Fruit fly (Drosophila melanogaster) whole organism, adult: ENCODE measurements around the gene TotF.

Source experiments
- CG11617 ChIP-seq: fragments of 200-800 bp; sonication (Bioruptor generic); optimal IDR thresholded peaks from 2 replicates; lab custom pipeline; 2017; ENCODE audit warnings: mild to moderate bottlenecking, missing biosample characterization, missing genetic modification reagents, missing genetic modification characterization
- CG33017 ChIP-seq: fragments of 200-800 bp; sonication (Bioruptor generic); optimal IDR thresholded peaks from 2 replicates; lab custom pipeline; 2018; ENCODE audit warnings: missing biosample characterization, mild to moderate bottlenecking, missing genetic modification characterization, moderate library complexity
- CG7045 ChIP-seq: fragments of 200-800 bp; sonication (Bioruptor generic); optimal IDR thresholded peaks from 2 replicates; lab custom pipeline; 2017; ENCODE audit warnings: missing biosample characterization, mild to moderate bottlenecking, missing genetic modification characterization
- bab1 ChIP-seq: fragments of 200-800 bp; sonication (Bioruptor generic); optimal IDR thresholded peaks from 3 replicates; lab custom pipeline; 2019; ENCODE audit warnings: missing biosample characterization, mild to moderate bottlenecking, missing genetic modification characterization, moderate library complexity
- cic ChIP-seq: fragments of 200-800 bp; sonication (Bioruptor generic); optimal IDR thresholded peaks from 2 replicates; lab custom pipeline; 2017; ENCODE audit warnings: missing biosample characterization, mild to moderate bottlenecking, missing genetic modification characterization, moderate library complexity
- cnc ChIP-seq, 2 experiments: fragments of >200 bp; optimal IDR thresholded peaks; 2 replicates each; lab custom pipeline; 2017
- kay ChIP-seq: fragments of 200-800 bp; sonication (Bioruptor generic); peaks from one replicate; lab custom pipeline; 2016; ENCODE audit warnings: missing biosample characterization, missing genetic modification characterization, borderline replicate concordance
- ovo ChIP-seq: fragments of 200-800 bp; sonication (Bioruptor generic); optimal IDR thresholded peaks from 2 replicates; lab custom pipeline; 2016; ENCODE audit warnings: missing biosample characterization, missing genetic modification characterization
- tj ChIP-seq: fragments of 200-800 bp; sonication (Bioruptor generic); optimal IDR thresholded peaks from 3 replicates; lab custom pipeline; 2017; ENCODE audit warnings: missing biosample characterization, mild to moderate bottlenecking, missing genetic modification characterization, moderate library complexity

DNA sequence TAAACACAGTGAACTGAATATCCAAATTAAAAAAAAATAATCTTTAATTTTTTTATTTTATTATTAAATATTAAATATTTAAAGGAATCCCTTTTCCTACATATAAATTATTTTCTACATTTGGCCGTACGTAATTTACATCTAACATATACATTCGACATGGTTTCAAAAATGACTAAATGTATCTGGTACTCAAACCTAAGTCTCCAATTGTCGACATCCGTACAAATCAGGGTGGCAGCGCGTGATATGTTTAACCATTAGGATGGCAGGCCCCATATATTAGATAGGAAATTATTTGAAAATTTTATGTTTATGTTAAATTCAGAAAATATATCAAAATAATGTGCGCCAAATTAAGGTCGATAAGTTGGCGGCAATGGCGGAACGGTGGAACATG is 3.0 kb upstream of the TotF start:
- no peak for TF ChIP-seq CG33017 (tag; lab: Kevin White, UChicago)
- TF ChIP-seq kay (GFP tag; lab: Kevin White, UChicago): no peak
- no peak for TF ChIP-seq ovo (GFP tag; lab: Kevin White, UChicago)
- no peak for TF ChIP-seq bab1 (GFP tag; lab: Kevin White, UChicago)
- no peak for TF ChIP-seq CG7045 (GFP tag; lab: Kevin White, UChicago)
- TF ChIP-seq cic: no peak
- TF ChIP-seq CG11617 (GFP tag; lab: Kevin White, UChicago): no peak
- TF ChIP-seq tj: no peak
- TF ChIP-seq cnc (optimal IDR thresholded peaks at IDR 0.05; lab: Kevin White, UChicago): no peak
